Worm (Caenorhabditis elegans): ENCODE measurements around the gene T21D12.7.

T21D12.7 gene

DNA sequence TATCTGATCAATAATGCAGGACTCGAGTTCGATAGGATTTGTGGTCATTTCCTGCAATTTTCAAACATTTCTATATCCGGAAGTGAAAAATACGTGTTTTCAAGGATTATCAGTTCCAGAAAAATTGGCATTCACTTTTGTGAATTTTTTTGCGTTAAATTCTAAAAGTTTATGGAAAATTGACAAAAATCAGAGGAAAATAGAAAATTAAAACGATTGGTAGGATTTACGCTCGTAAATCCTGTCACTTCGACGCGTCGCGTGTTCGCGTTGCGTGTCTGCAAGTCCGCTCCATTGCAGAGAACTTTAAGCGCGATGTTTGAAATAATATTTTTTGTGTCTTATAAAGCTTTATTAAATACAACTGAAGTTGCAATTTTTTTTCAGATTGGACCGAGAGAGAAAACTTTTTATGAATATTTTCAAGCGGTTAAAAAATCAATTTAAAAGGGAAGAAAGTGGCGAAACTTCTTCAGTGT lies 35.8 kb downstream of the T21D12.7 start, which contains the start of gene rcat-1:
rcat-1 (minus strand) TSS at position 51 of the 479 bp plus-strand sequence.
- TF ChIP-seq flt-1 (GFP tag; IDR thresholded peaks at IDR 0.05), result no peak
- TF ChIP-seq aly-1 (tag; optimal IDR thresholded peaks at IDR 0.05), result no peak
- no peak for TF ChIP-seq sea-1 (GFP tag; conservative IDR thresholded peaks at IDR 0.05)
- TF ChIP-seq B0310.2 (tag; optimal IDR thresholded peaks at IDR 0.05), result no peak
- TF ChIP-seq tra-4 (tag; optimal IDR thresholded peaks at IDR 0.05), result no peak
- no peak for TF ChIP-seq ceh-13 (GFP tag; optimal IDR thresholded peaks at IDR 0.05)
- no peak for TF ChIP-seq hnd-1 (tag; optimal IDR thresholded peaks at IDR 0.05)
- peak; percentile 71 for TF ChIP-seq F13C5.2 (tag; optimal IDR thresholded peaks at IDR 0.05)
- 0 out of 2 replicates have a peak, but pooled peaks have one; percentile 14 for TF ChIP-seq pes-1 (GFP tag; IDR thresholded peaks at IDR 0.05)
- no peak for TF ChIP-seq ets-7 (tag; optimal IDR thresholded peaks at IDR 0.05)
- no peak for TF ChIP-seq tbx-11 (GFP tag; IDR thresholded peaks at IDR 0.05)
- no peak for TF ChIP-seq hmbx-1 (tag; optimal IDR thresholded peaks at IDR 0.05)
- no peak for TF ChIP-seq ceh-36 (tag; optimal IDR thresholded peaks at IDR 0.05)

DNA sequence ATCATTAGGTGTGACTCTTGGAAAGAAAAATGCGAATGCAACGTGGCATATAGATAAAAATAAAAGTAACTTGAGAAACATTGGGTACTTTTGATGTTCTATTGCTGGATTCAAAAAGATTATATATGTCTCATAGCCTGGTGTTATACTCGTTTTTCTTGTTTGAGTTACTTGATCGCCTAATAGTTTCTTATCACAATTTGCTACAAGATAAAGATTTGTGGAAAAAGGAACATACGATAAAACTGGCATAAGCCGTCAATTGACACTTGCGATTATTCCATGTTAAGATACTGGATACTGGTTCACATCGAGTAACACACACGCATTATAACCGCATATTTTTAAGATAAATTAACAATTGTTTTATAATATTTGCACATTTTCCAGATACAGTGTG lies 38.8 kb downstream of the T21D12.7 start, which contains the start of gene grl-19:
grl-19 (minus strand) TSS at position 101 of the 400 bp plus-strand sequence.
- no peak for TF ChIP-seq F13C5.2 (tag; optimal IDR thresholded peaks at IDR 0.05)
- TF ChIP-seq sea-1 (GFP tag; conservative IDR thresholded peaks at IDR 0.05), result no peak
- TF ChIP-seq tbx-11 (GFP tag; IDR thresholded peaks at IDR 0.05), result no peak
- TF ChIP-seq ama-1 (optimal IDR thresholded peaks at IDR 0.05), result no peak
- TF ChIP-seq ceh-13 (GFP tag; optimal IDR thresholded peaks at IDR 0.05), result no peak
- TF ChIP-seq aly-1 (tag; optimal IDR thresholded peaks at IDR 0.05), result no peak
- no peak for TF ChIP-seq B0310.2 (tag; optimal IDR thresholded peaks at IDR 0.05)
- TF ChIP-seq flt-1 (GFP tag; IDR thresholded peaks at IDR 0.05), result no peak
- no peak for TF ChIP-seq hmg-4 (GFP tag; optimal IDR thresholded peaks at IDR 0.05)
- no peak for TF ChIP-seq ceh-36 (tag; optimal IDR thresholded peaks at IDR 0.05)
- TF ChIP-seq tbx-37 (GFP tag; conservative IDR thresholded peaks at IDR 0.05), result no peak
- TF ChIP-seq ets-7 (tag; optimal IDR thresholded peaks at IDR 0.05), result no peak
- TF ChIP-seq scrt-1 (GFP tag; IDR thresholded peaks at IDR 0.05), result no peak
- no peak for TF ChIP-seq pes-1 (GFP tag; IDR thresholded peaks at IDR 0.05)
- TF ChIP-seq hnd-1 (tag; optimal IDR thresholded peaks at IDR 0.05), result no peak
- TF ChIP-seq tra-4 (tag; optimal IDR thresholded peaks at IDR 0.05), result no peak

DNA sequence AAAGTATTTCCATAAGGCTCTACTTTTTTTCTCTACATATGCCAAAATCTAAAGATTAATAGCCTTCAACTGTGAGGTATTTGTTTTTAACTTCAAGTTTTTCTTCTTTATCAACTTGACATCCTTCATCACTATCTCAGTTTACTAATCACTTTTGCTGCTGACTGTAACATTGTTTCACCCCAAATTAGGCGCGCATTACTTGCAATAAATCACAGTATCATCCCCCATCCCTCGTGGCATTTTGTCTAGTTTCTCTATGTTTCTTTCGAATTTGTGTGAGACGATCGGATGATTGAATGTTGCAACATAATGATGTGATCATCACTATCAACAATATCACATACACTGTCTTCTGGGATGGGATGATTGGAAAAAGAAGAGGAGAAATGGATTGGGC lies 43.8 kb downstream of the T21D12.7 start:
- TF ChIP-seq tra-4 (tag; optimal IDR thresholded peaks at IDR 0.05) (no peak), F13C5.2 (tag; optimal IDR thresholded peaks at IDR 0.05) (no peak), tbx-11 (GFP tag; IDR thresholded peaks at IDR 0.05) (no peak), ceh-13 (GFP tag; optimal IDR thresholded peaks at IDR 0.05) (no peak), sea-1 (GFP tag; conservative IDR thresholded peaks at IDR 0.05) (no peak), hmg-4 (GFP tag; optimal IDR thresholded peaks at IDR 0.05) (no peak), pes-1 (GFP tag; IDR thresholded peaks at IDR 0.05) (no peak), ets-7 (tag; optimal IDR thresholded peaks at IDR 0.05) (no peak), scrt-1 (GFP tag; IDR thresholded peaks at IDR 0.05) (no peak), B0310.2 (tag; optimal IDR thresholded peaks at IDR 0.05) (no peak), flt-1 (GFP tag; IDR thresholded peaks at IDR 0.05) (no peak), hnd-1 (tag; optimal IDR thresholded peaks at IDR 0.05) (no peak), aly-1 (tag; optimal IDR thresholded peaks at IDR 0.05) (no peak), tbx-37 (GFP tag; conservative IDR thresholded peaks at IDR 0.05) (no peak), ceh-36 (tag; optimal IDR thresholded peaks at IDR 0.05) (no peak)

DNA sequence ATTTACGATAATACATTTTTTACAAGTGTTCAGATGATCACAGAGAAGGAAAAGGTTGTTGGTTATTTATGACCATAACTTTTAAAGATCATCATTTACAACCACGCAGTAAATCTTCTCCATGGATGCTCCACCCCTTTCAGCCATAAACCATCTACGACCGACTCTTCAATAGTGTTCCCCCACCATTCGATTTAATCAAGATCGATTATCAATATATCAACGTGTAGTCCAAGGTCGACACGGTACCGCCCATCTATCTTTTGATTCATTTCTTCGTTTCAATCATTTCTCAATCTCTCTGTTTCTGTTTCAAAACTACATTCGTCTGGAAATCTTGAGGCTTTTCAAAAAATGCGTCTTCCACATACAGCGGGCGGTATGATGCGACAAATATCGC lies 46.4 kb downstream of the T21D12.7 start, which contains the start of gene aass-1:
aass-1 (plus strand) TSS at position 301 of the 400 bp plus-strand sequence.
- TF ChIP-seq ama-1 (optimal IDR thresholded peaks at IDR 0.05) (no peak), scrt-1 (GFP tag; IDR thresholded peaks at IDR 0.05) (no peak), hmbx-1 (tag; optimal IDR thresholded peaks at IDR 0.05) (no peak), ets-7 (tag; optimal IDR thresholded peaks at IDR 0.05) (no peak), B0310.2 (tag; optimal IDR thresholded peaks at IDR 0.05) (no peak), tbx-37 (GFP tag; conservative IDR thresholded peaks at IDR 0.05) (no peak), hmg-4 (GFP tag; optimal IDR thresholded peaks at IDR 0.05) (no peak), pes-1 (GFP tag; IDR thresholded peaks at IDR 0.05) (no peak), ceh-13 (GFP tag; optimal IDR thresholded peaks at IDR 0.05) (no peak), aly-1 (tag; optimal IDR thresholded peaks at IDR 0.05) (no peak)

DNA sequence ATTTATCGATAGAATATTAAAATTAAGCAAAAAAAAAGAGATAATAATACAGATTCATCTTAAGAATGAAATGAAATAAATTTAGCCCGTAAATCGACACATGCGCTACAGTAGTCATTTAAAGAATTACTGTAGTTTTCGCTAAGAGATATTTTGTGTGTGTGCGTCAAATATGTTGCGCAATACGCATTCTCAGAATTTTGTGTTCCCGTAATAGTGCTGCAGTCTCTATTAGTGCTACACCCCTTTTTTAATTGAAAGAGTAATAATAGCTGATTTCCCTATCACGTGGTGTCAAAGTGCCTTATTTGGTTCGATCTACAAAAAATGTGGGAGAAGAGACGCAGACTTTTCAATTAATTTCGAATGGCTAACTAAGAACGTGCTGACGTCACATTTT lies 47.0 kb downstream of the T21D12.7 start:
- TF ChIP-seq ets-7 (tag; optimal IDR thresholded peaks at IDR 0.05) (no peak), B0310.2 (tag; optimal IDR thresholded peaks at IDR 0.05) (no peak), ceh-36 (tag; optimal IDR thresholded peaks at IDR 0.05) (no peak), sea-1 (GFP tag; conservative IDR thresholded peaks at IDR 0.05) (no peak), tbx-37 (GFP tag; conservative IDR thresholded peaks at IDR 0.05) (no peak), hmbx-1 (tag; optimal IDR thresholded peaks at IDR 0.05) (no peak), ceh-13 (GFP tag; optimal IDR thresholded peaks at IDR 0.05) (no peak), tra-4 (tag; optimal IDR thresholded peaks at IDR 0.05) (no peak), hmg-4 (GFP tag; optimal IDR thresholded peaks at IDR 0.05) (no peak), aly-1 (tag; optimal IDR thresholded peaks at IDR 0.05) (no peak), flt-1 (GFP tag; IDR thresholded peaks at IDR 0.05) (no peak), pes-1 (GFP tag; IDR thresholded peaks at IDR 0.05) (no peak), scrt-1 (GFP tag; IDR thresholded peaks at IDR 0.05) (no peak), F13C5.2 (tag; optimal IDR thresholded peaks at IDR 0.05) (no peak), tbx-11 (GFP tag; IDR thresholded peaks at IDR 0.05) (no peak), hnd-1 (tag; optimal IDR thresholded peaks at IDR 0.05) (no peak), ama-1 (optimal IDR thresholded peaks at IDR 0.05) (no peak)

DNA sequence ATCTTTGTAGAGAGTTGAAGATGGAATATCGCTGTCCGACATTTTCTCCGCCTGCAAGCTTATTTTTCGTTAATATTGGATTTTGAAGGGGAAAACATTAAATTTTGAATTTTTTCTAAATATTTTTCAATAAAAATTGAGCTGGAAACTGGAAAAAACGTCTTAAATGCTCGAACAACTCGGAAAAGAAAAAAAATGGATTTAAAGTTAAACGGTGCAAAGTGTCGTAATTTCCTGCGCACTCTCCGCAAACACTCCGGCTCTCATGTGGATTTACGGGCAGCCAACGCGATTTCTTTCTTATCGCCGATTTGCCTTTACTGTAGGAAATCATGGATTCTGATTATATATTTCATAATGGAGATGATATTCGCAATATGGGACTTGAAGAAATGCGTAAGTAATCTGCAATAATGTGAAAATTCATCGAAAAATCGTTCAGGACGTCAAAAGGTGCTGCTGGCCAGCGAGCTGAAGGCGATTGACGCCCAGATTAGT lies 51.0 kb downstream of the T21D12.7 start, which contains the start of the genes fnta-1 and cogc-8:
fnta-1 (minus strand) TSS at position 51 of the 498 bp plus-strand sequence.
cogc-8 (plus strand) TSS at position 195 of the 498 bp plus-strand sequence.
- TF ChIP-seq F13C5.2 (tag; optimal IDR thresholded peaks at IDR 0.05) (peak; percentile 16), hnd-1 (tag; optimal IDR thresholded peaks at IDR 0.05) (no peak)

All from whole organism, early embryonic.